Fruit fly (Drosophila melanogaster) whole organism, embryonic: ENCODE results near the gene CG31021.

Experiments
- Bdp1 ChIP-seq: fragments of 200-800 bp; sonication (Bioruptor generic); optimal IDR thresholded peaks from 3 replicates; lab custom pipeline; 2016; ENCODE audit warnings: missing biosample characterization, missing genetic modification characterization
- Blimp-1 ChIP-seq: fragments of 200-800 bp; sonication (Bioruptor generic); optimal IDR thresholded peaks from 3 replicates; lab custom pipeline; 2018; ENCODE audit warnings: missing biosample characterization, missing genetic modification characterization, mild to moderate bottlenecking, moderate library complexity, missing genetic modification reagents
- CG10209 ChIP-seq: fragments of 200-800 bp; sonication (Bioruptor generic); optimal IDR thresholded peaks from 3 replicates; lab custom pipeline; 2017; ENCODE audit warnings: missing biosample characterization, mild to moderate bottlenecking, missing genetic modification characterization, missing genetic modification reagents
- CG10979 ChIP-seq: fragments of 200-800 bp; sonication (Bioruptor generic); optimal IDR thresholded peaks from 2 replicates; lab custom pipeline; 2018; ENCODE audit warnings: missing biosample characterization, mild to moderate bottlenecking, missing genetic modification characterization, moderate library complexity
- CG11093 ChIP-seq: fragments of 200-800 bp; sonication (Bioruptor generic); IDR thresholded peaks from 3 replicates; pipeline ENCODE4 v1.3.6; 2022; ENCODE audit warnings: missing biosample characterization, missing genetic modification characterization
- CG11723 ChIP-seq: fragments of 200-800 bp; sonication (Bioruptor generic); optimal IDR thresholded peaks from 2 replicates; lab custom pipeline; 2017; ENCODE audit warnings: missing biosample characterization, mild to moderate bottlenecking, missing genetic modification characterization
- CG17186 ChIP-seq: fragments of 200-800 bp; sonication (Bioruptor generic); optimal IDR thresholded peaks from 3 replicates; lab custom pipeline; 2017; ENCODE audit warnings: missing biosample characterization, missing genetic modification reagents, missing genetic modification characterization
- CG17359 ChIP-seq: fragments of 200-800 bp; sonication (Bioruptor generic); optimal IDR thresholded peaks from 3 replicates; lab custom pipeline; 2018; ENCODE audit warnings: missing biosample characterization, mild to moderate bottlenecking, missing genetic modification characterization, moderate library complexity
- CG2678 ChIP-seq: fragments of 200-800 bp; sonication (Bioruptor generic); optimal IDR thresholded peaks from 3 replicates; lab custom pipeline; 2019; ENCODE audit warnings: missing biosample characterization, mild to moderate bottlenecking, missing genetic modification characterization, moderate library complexity
- CG2712 ChIP-seq: fragments of 200-800 bp; optimal IDR thresholded peaks from 3 replicates; lab custom pipeline; 2019; ENCODE audit warnings: missing biosample characterization, mild to moderate bottlenecking, missing genetic modification characterization, moderate library complexity
- CG3065 ChIP-seq: fragments of 200-800 bp; sonication (Bioruptor generic); optimal IDR thresholded peaks from 2 replicates; lab custom pipeline; 2016; ENCODE audit warnings: missing biosample characterization, missing genetic modification characterization
- CG31441 ChIP-seq: fragments of 200-800 bp; sonication (Bioruptor generic); IDR thresholded peaks from 2 replicates; pipeline ENCODE4 v1.3.6; 2022; ENCODE audit warnings: missing biosample characterization, missing genetic modification characterization
- CG3163 ChIP-seq: fragments of 200-800 bp; sonication (Bioruptor generic); optimal IDR thresholded peaks from 3 replicates; lab custom pipeline; 2016; ENCODE audit warnings: missing biosample characterization, missing genetic modification characterization
- CG33213 ChIP-seq: fragments of 200-800 bp; sonication (Bioruptor generic); optimal IDR thresholded peaks from 3 replicates; lab custom pipeline; 2016; ENCODE audit warnings: missing biosample characterization, missing genetic modification characterization
- CG4328 ChIP-seq: fragments of 200-800 bp; sonication (Bioruptor generic); optimal IDR thresholded peaks from 3 replicates; lab custom pipeline; 2017; ENCODE audit warnings: missing biosample characterization, missing genetic modification reagents, missing genetic modification characterization
- CG4360 ChIP-seq: fragments of 200-800 bp; sonication (Bioruptor generic); IDR thresholded peaks from 2 replicates; pipeline ENCODE4 v1.3.6; 2022; ENCODE audit warnings: missing biosample characterization, missing genetic modification characterization
- CG4820 ChIP-seq: fragments of 200-800 bp; sonication (Bioruptor generic); optimal IDR thresholded peaks from 3 replicates; lab custom pipeline; 2016; ENCODE audit warnings: missing biosample characterization, missing genetic modification characterization
- CG6683 ChIP-seq: fragments of 200-800 bp; sonication (Bioruptor generic); optimal IDR thresholded peaks from 2 replicates; lab custom pipeline; 2017; ENCODE audit warnings: missing biosample characterization, mild to moderate bottlenecking, missing genetic modification characterization, missing genetic modification reagents
- CG7839 ChIP-seq: fragments of 200-800 bp; sonication (Bioruptor generic); optimal IDR thresholded peaks from 3 replicates; lab custom pipeline; 2018; ENCODE audit warnings: missing biosample characterization, mild to moderate bottlenecking, missing genetic modification characterization, moderate library complexity
- D19B ChIP-seq: fragments of 200-800 bp; sonication (Bioruptor generic); optimal IDR thresholded peaks from 2 replicates; lab custom pipeline; 2017; ENCODE audit warnings: missing biosample characterization, mild to moderate bottlenecking, missing genetic modification characterization
- Dll ChIP-seq: fragments of 200-800 bp; sonication (Bioruptor generic); IDR thresholded peaks from 4 replicates; pipeline ENCODE4 v1.3.6; 2022; ENCODE audit warnings: missing biosample characterization, missing genetic modification characterization; ENCODE audit not compliant: partially characterized antibody
- Doc2 ChIP-seq: fragments of 200-800 bp; sonication (Bioruptor generic); IDR thresholded peaks from 2 replicates; pipeline ENCODE4 v1.3.6; 2022; ENCODE audit warnings: missing biosample characterization, missing genetic modification characterization
- Fer1 ChIP-seq: fragments of 200-800 bp; sonication (Bioruptor generic); optimal IDR thresholded peaks from 2 replicates; lab custom pipeline; 2017; ENCODE audit warnings: missing biosample characterization, mild to moderate bottlenecking, missing genetic modification characterization
- HHEX ChIP-seq: fragments of 200-800 bp; sonication (Bioruptor generic); optimal IDR thresholded peaks from 3 replicates; lab custom pipeline; 2017; ENCODE audit warnings: missing biosample characterization, mild to moderate bottlenecking, missing genetic modification characterization, missing genetic modification reagents
- Hr51 ChIP-seq, 2 experiments: fragments of 200-800 bp; sonication (Bioruptor generic); optimal IDR thresholded peaks; 2 replicates in 1 of 2; 3 replicates in 1 of 2; lab custom pipeline; 2016 to 2018; ENCODE audit warnings: missing biosample characterization in 2 of 2, missing genetic modification characterization in 2 of 2, mild to moderate bottlenecking in 1 of 2, moderate library complexity in 1 of 2
- Mes4 ChIP-seq: fragments of 200-800 bp; sonication (Bioruptor generic); optimal IDR thresholded peaks from 2 replicates; lab custom pipeline; 2016; ENCODE audit warnings: missing biosample characterization, missing genetic modification characterization
- Opbp ChIP-seq: fragments of 200-800 bp; sonication (Bioruptor generic); IDR thresholded peaks from 3 replicates; pipeline ENCODE4 v1.3.6; 2022; ENCODE audit warnings: missing biosample characterization, missing genetic modification characterization; ENCODE audit not compliant: partially characterized antibody
- Ptx1 ChIP-seq: fragments of 200-800 bp; sonication (Bioruptor generic); IDR thresholded peaks from 2 replicates; pipeline ENCODE4 v1.3.6; 2022; ENCODE audit warnings: missing biosample characterization, missing genetic modification characterization
- Rfx ChIP-seq: fragments of 200-800 bp; sonication (Bioruptor generic); IDR thresholded peaks from 2 replicates; pipeline ENCODE4 v1.3.6; 2022; ENCODE audit warnings: missing biosample characterization, missing genetic modification characterization
- Sin3A ChIP-seq: fragments of >200 bp; optimal IDR thresholded peaks from 2 replicates; lab custom pipeline; 2018
- Sox102F ChIP-seq: fragments of 200-800 bp; sonication (Bioruptor generic); optimal IDR thresholded peaks from 2 replicates; lab custom pipeline; 2018; ENCODE audit warnings: missing biosample characterization, mild to moderate bottlenecking, missing genetic modification characterization, moderate library complexity
- Usf ChIP-seq: fragments of 200-800 bp; sonication (Bioruptor generic); optimal IDR thresholded peaks from 2 replicates; lab custom pipeline; 2017; ENCODE audit warnings: missing genotype, missing biosample characterization, missing genetic modification characterization
- Xrp1 ChIP-seq: fragments of 200-800 bp; sonication (Bioruptor generic); IDR thresholded peaks from 2 replicates; pipeline ENCODE4 v1.3.6; 2022; ENCODE audit warnings: missing biosample characterization, missing genetic modification characterization
- al ChIP-seq: fragments of 200-800 bp; sonication (Bioruptor generic); IDR thresholded peaks from 2 replicates; pipeline ENCODE4 v1.3.6; 2022; ENCODE audit warnings: missing biosample characterization, missing genetic modification characterization
- cad ChIP-seq: fragments of >200 bp; optimal IDR thresholded peaks from 2 replicates; lab custom pipeline; 2017; ENCODE audit warnings: missing biosample characterization, missing genetic modification characterization
- da ChIP-seq: fragments of 200-800 bp; sonication (Bioruptor generic); optimal IDR thresholded peaks from 2 replicates; lab custom pipeline; 2016; ENCODE audit warnings: missing biosample characterization, missing genetic modification characterization
- dmrt99B ChIP-seq: fragments of 200-800 bp; sonication (Bioruptor generic); optimal IDR thresholded peaks from 2 replicates; lab custom pipeline; 2018; ENCODE audit warnings: missing biosample characterization, mild to moderate bottlenecking, missing genetic modification characterization, moderate library complexity
- gem ChIP-seq: fragments of 200-800 bp; sonication (Bioruptor generic); optimal IDR thresholded peaks from 2 replicates; lab custom pipeline; 2019; ENCODE audit warnings: missing biosample characterization, mild to moderate bottlenecking, missing genetic modification characterization, moderate library complexity
- hbn ChIP-seq: fragments of 200-800 bp; sonication (Bioruptor generic); IDR thresholded peaks from 2 replicates; pipeline ENCODE4 v1.3.6; 2022; ENCODE audit warnings: missing biosample characterization, missing genetic modification characterization; ENCODE audit not compliant: partially characterized antibody
- klu ChIP-seq: fragments of 200-800 bp; sonication (Bioruptor generic); IDR thresholded peaks from 2 replicates; pipeline ENCODE4 v1.3.6; 2022; ENCODE audit warnings: missing biosample characterization, missing genetic modification characterization
- luna ChIP-seq: fragments of 200-800 bp; sonication (Bioruptor generic); optimal IDR thresholded peaks from 2 replicates; lab custom pipeline; 2016; ENCODE audit warnings: missing biosample characterization, missing genetic modification characterization
- nmo ChIP-seq: fragments of 200-800 bp; sonication (Bioruptor generic); optimal IDR thresholded peaks from 2 replicates; lab custom pipeline; 2018; ENCODE audit warnings: missing biosample characterization, mild to moderate bottlenecking, missing genetic modification characterization, moderate library complexity
- nom ChIP-seq: fragments of 200-800 bp; sonication (Bioruptor generic); optimal IDR thresholded peaks from 2 replicates; lab custom pipeline; 2017; ENCODE audit warnings: missing biosample characterization, missing genetic modification characterization, mild to moderate bottlenecking, moderate library complexity, missing genetic modification reagents
- phol ChIP-seq: fragments of 200-800 bp; sonication (Bioruptor generic); optimal IDR thresholded peaks from 3 replicates; lab custom pipeline; 2018; ENCODE audit warnings: missing biosample characterization, mild to moderate bottlenecking, missing genetic modification characterization, moderate library complexity
- row ChIP-seq: fragments of 200-800 bp; sonication (Bioruptor generic); IDR thresholded peaks from 3 replicates; pipeline ENCODE4 v1.3.6; 2022; ENCODE audit warnings: missing biosample characterization, missing genetic modification characterization
- so ChIP-seq: fragments of 200-800 bp; sonication (Bioruptor generic); IDR thresholded peaks from 3 replicates; pipeline ENCODE4 v1.3.6; 2022; ENCODE audit warnings: missing biosample characterization, missing genetic modification characterization
- twi ChIP-seq: fragments of 200-800 bp; optimal IDR thresholded peaks from 2 replicates; lab custom pipeline; 2019; ENCODE audit warnings: missing biosample characterization, mild to moderate bottlenecking, missing genetic modification characterization, moderate library complexity
- wek ChIP-seq: fragments of 200-800 bp; sonication (Bioruptor generic); optimal IDR thresholded peaks from 3 replicates; lab custom pipeline; 2018; ENCODE audit warnings: missing biosample characterization, mild to moderate bottlenecking, missing genetic modification characterization, moderate library complexity

The CG31021 gene

DNA sequence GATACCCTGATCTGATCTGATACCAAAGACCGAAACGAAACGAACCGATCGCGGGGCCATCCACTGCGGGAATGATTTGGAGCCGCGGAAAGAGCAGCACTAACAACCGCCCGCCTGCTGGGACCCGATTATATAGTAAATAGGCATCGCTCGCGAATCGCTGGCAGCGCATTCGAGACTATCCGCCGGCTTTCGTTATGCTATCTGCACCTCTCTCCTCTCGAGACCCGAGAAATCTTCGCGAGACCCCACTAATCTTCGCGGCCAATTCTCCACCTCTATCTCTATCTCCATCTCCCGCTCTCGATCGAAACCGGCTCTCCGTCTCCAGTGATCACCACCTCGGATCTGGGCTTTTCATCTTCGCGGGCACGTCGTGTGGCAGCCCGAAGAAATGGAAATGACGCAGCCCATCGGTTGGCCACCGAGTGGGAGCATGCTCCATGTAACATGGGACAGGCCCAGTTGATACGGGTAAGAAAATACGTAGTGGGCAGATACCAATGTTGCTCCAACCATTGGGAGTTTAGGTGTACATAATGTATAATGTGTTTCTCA is 14.7 kb upstream of the CG31021 start, which contains the start of gene CG9717 (continued):
- TF ChIP-seq so (GFP tag; lab: Robert Waterston, UW) (no peak), Ptx1 (GFP tag; lab: Robert Waterston, UW) (no peak)

DNA sequence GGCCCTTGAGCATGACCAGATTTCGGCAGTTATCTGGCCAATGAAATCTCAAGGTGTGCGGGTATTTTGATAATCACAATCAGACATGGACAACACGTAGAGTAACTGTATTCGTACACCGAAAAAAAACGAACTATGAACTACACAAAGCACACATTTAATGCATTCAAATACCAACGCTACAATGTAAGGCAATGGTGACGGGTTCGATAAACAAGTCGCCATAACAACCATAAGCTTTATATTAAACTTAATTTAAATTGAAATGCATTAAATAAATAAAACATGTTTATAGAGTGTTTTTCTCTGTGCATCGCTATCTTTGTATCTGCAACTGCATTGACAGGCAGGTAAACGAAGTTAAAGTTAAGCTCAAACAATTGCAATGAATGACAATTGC is 11.8 kb upstream of the CG31021 start:
- no peak for TF ChIP-seq CG33213 (GFP tag; lab: Kevin White, UChicago)
- no peak for TF ChIP-seq CG4328 (GFP tag; lab: Kevin White, UChicago)
- peak; percentile 15 for TF ChIP-seq CG7839 (tag; lab: Kevin White, UChicago)
- TF ChIP-seq CG10209: no peak
- TF ChIP-seq CG17359 (tag; lab: Kevin White, UChicago): peak; percentile 36
- TF ChIP-seq Sin3A (lab: Kevin White, UChicago): no peak
- TF ChIP-seq gem (tag; lab: Kevin White, UChicago): peak; percentile 40
- peak; percentile 40 for TF ChIP-seq Ptx1 (GFP tag; lab: Robert Waterston, UW)
- TF ChIP-seq CG17186 (GFP tag; lab: Kevin White, UChicago): no peak
- no peak for TF ChIP-seq Usf
- no peak for TF ChIP-seq CG4820 (GFP tag; lab: Kevin White, UChicago)
- no peak for TF ChIP-seq Bdp1 (GFP tag; lab: Kevin White, UChicago)
- no peak for TF ChIP-seq CG4360 (GFP tag; lab: Robert Waterston, UW)
- peak; percentile 14 for TF ChIP-seq Blimp-1 (GFP tag; lab: Kevin White, UChicago)
- TF ChIP-seq CG6683 (GFP tag; lab: Kevin White, UChicago): no peak
- TF ChIP-seq nom (GFP tag; lab: Kevin White, UChicago): no peak
- TF ChIP-seq Hr51 (GFP tag; optimal IDR thresholded peaks at IDR 0.05; lab: Kevin White, UChicago): peak in 1 of 2 experiments; percentile 7
- peak; percentile 26 for TF ChIP-seq phol (tag; lab: Kevin White, UChicago)
- TF ChIP-seq Xrp1 (GFP tag; lab: Robert Waterston, UW): 0 out of 2 replicates have a peak, but pooled peaks have one; percentile 5
- no peak for TF ChIP-seq nmo (GFP tag; lab: Kevin White, UChicago)
- TF ChIP-seq klu (GFP tag; lab: Robert Waterston, UW): no peak
- no peak for TF ChIP-seq CG3163
- TF ChIP-seq CG11723 (GFP tag; lab: Kevin White, UChicago): no peak
- TF ChIP-seq Rfx (GFP tag; lab: Robert Waterston, UW): no peak
- peak; percentile 52 for TF ChIP-seq dmrt99B
- TF ChIP-seq cad (GFP tag; lab: Kevin White, UChicago): no peak
- no peak for TF ChIP-seq Dll
- TF ChIP-seq luna (GFP tag; lab: Kevin White, UChicago): no peak
- 0 out of 2 replicates have a peak, but pooled peaks have one; percentile 14 for TF ChIP-seq CG31441 (GFP tag; lab: Robert Waterston, UW)
- TF ChIP-seq CG2678 (tag; lab: Kevin White, UChicago): peak; percentile 10
- TF ChIP-seq Fer1 (GFP tag; lab: Kevin White, UChicago): no peak
- TF ChIP-seq twi (tag; lab: Kevin White, UChicago): no peak
- no peak for TF ChIP-seq al
- TF ChIP-seq row (GFP tag; lab: Robert Waterston, UW): 0 out of 3 replicates have a peak, but pooled peaks have one; percentile 13
- TF ChIP-seq da (GFP tag; lab: Kevin White, UChicago): no peak
- TF ChIP-seq Mes4 (GFP tag; lab: Kevin White, UChicago): no peak
- TF ChIP-seq Opbp (GFP tag; lab: Robert Waterston, UW): no peak
- no peak for TF ChIP-seq wek
- peak; percentile 12 for TF ChIP-seq CG10979 (tag; lab: Kevin White, UChicago)
- TF ChIP-seq Doc2: no peak
- no peak for TF ChIP-seq hbn (GFP tag; lab: Robert Waterston, UW)
- no peak for TF ChIP-seq HHEX (GFP tag; lab: Kevin White, UChicago)
- peak; percentile 6 for TF ChIP-seq CG2712 (tag; lab: Kevin White, UChicago)
- peak; percentile 17 for TF ChIP-seq Sox102F (GFP tag; lab: Kevin White, UChicago)
- TF ChIP-seq D19B (GFP tag; lab: Kevin White, UChicago): no peak
- TF ChIP-seq CG11093: no peak
- TF ChIP-seq CG3065 (GFP tag; lab: Kevin White, UChicago): no peak
